Fruit fly (Drosophila melanogaster) S2 (cell line): ENCODE measurements around the gene Atf3.

Source experiments
- CG8478 ChIP-seq: fragments of >200 bp; optimal IDR thresholded peaks from 2 replicates; lab custom pipeline; 2018
- CTCF ChIP-seq, 2 experiments: fragments of >200 bp; optimal IDR thresholded peaks; 2 replicates each; lab custom pipeline; 2018

- no peak for TF ChIP-seq CG8478
- no peak for TF ChIP-seq CTCF (optimal IDR thresholded peaks at IDR 0.05; lab: Kevin White, UChicago)
These were observed 45.5 kb downstream of the Atf3 start for dm6 chrX:1229567-1229966.
